Worm (Caenorhabditis elegans) whole organism, L4 larva: ENCODE results near the gene C33B4.2.
A peak's percentile ranks its signal among the peaks of the same experiment; 100 is the strongest.

Experiments used
- F10B5.3 ChIP-seq: sonication (generic microtip); optimal IDR thresholded peaks from 2 replicates; lab custom pipeline; 2016; ENCODE audit warnings: mild to moderate bottlenecking, missing genetic modification characterization, missing compliant biosample characterization
- F26F4.8 ChIP-seq: fragments of 200-800 bp; sonication (Bioruptor generic); conservative IDR thresholded peaks from 2 replicates; pipeline ENCODE4 v1.3.6; 2022; ENCODE audit warnings: missing genetic modification characterization, missing compliant biosample characterization
- F37D6.2 ChIP-seq: sonication (generic microtip); optimal IDR thresholded peaks from 2 replicates; lab custom pipeline; 2016; ENCODE audit warnings: mild to moderate bottlenecking, missing genetic modification characterization, missing compliant biosample characterization
- F44E2.7 ChIP-seq: fragments of 200-800 bp; sonication (Bioruptor generic); IDR thresholded peaks from 2 replicates; pipeline ENCODE4 v2.1.2; 2022; ENCODE audit warnings: missing genetic modification characterization, missing compliant biosample characterization
- F49E8.2 ChIP-seq: sonication (generic microtip); optimal IDR thresholded peaks from 2 replicates; lab custom pipeline; 2016; ENCODE audit warnings: missing compliant biosample characterization, mild to moderate bottlenecking, missing genetic modification characterization, borderline replicate concordance
- R02D3.7 ChIP-seq: fragments of 150-350 bp; sonication (generic microtip); optimal IDR thresholded peaks from 3 replicates; lab custom pipeline; 2014; ENCODE audit warnings: missing biosample characterization, missing genetic modification characterization
- T20F7.1 ChIP-seq: fragments of 200-800 bp; sonication (Bioruptor generic); optimal IDR thresholded peaks from 2 replicates; lab custom pipeline; 2018; ENCODE audit warnings: mild to moderate bottlenecking, missing genetic modification characterization, missing compliant biosample characterization
- T26A8.4 ChIP-seq: fragments of 200-800 bp; sonication (Bioruptor generic); IDR thresholded peaks from 2 replicates; pipeline ENCODE4 v1.3.6; 2022; ENCODE audit warnings: missing genetic modification characterization, missing compliant biosample characterization
- Y105C5A.15 ChIP-seq: fragments of 200-800 bp; sonication (Bioruptor generic); IDR thresholded peaks from 2 replicates; pipeline ENCODE4 v1.3.6; 2022; ENCODE audit warnings: missing genetic modification characterization, missing compliant biosample characterization
- Y5F2A.4 ChIP-seq: fragments of 200-800 bp; sonication (Bioruptor generic); optimal IDR thresholded peaks from 2 replicates; lab custom pipeline; 2018; ENCODE audit warnings: mild to moderate bottlenecking, missing genetic modification characterization, missing compliant biosample characterization
- ZK546.5 ChIP-seq, 2 experiments: sonication (generic microtip); optimal IDR thresholded peaks; 2 replicates each; lab custom pipeline; 2017; ENCODE audit warnings: missing biosample characterization in 2 of 2, missing genetic modification characterization in 2 of 2
- aha-1 ChIP-seq: fragments of 150-350 bp; peaks from one replicate; lab custom pipeline; 2014; ENCODE audit warnings: missing biosample characterization, missing genetic modification characterization
- ama-1 ChIP-seq: fragments of 150-350 bp; optimal IDR thresholded peaks from 2 replicates; lab custom pipeline; 2014; ENCODE audit warnings: inconsistent platforms, mixed read lengths
- arid-1 ChIP-seq: fragments of 200-800 bp; sonication (Bioruptor generic); conservative IDR thresholded peaks from 2 replicates; pipeline ENCODE4 v1.3.6; 2022; ENCODE audit warnings: missing genetic modification reagents, missing genetic modification characterization, missing compliant biosample characterization
- ceh-28 ChIP-seq: fragments of 150-350 bp; optimal IDR thresholded peaks from 2 replicates; lab custom pipeline; 2014; ENCODE audit warnings: missing biosample characterization, missing genetic modification reagents, missing genetic modification characterization
- ceh-32 ChIP-seq: sonication (generic microtip); optimal IDR thresholded peaks from 2 replicates; lab custom pipeline; 2016; ENCODE audit warnings: mild to moderate bottlenecking, missing genetic modification characterization, missing compliant biosample characterization; ENCODE audit not compliant: poor library complexity
- ceh-44 ChIP-seq: fragments of 200-800 bp; sonication (Bioruptor generic); IDR thresholded peaks from 2 replicates; pipeline ENCODE4 v1.3.6; 2022; ENCODE audit warnings: missing genetic modification reagents, missing genetic modification characterization, missing compliant biosample characterization
- ceh-62 ChIP-seq: sonication (generic microtip); optimal IDR thresholded peaks from 2 replicates; lab custom pipeline; 2017; ENCODE audit warnings: missing biosample characterization, missing genetic modification characterization
- cey-2 ChIP-seq: sonication (generic microtip); optimal IDR thresholded peaks from 3 replicates; lab custom pipeline; 2017; ENCODE audit warnings: missing genetic modification characterization, mild to moderate bottlenecking, missing compliant biosample characterization, antibody characterized with exemption, borderline replicate concordance; ENCODE audit not compliant: insufficient read depth
- ctbp-1 ChIP-seq: fragments of 200-800 bp; sonication (Bioruptor generic); IDR thresholded peaks from 2 replicates; pipeline ENCODE4 v1.3.6; 2022; ENCODE audit warnings: missing genetic modification reagents, missing genetic modification characterization, missing compliant biosample characterization
- daf-19 ChIP-seq: fragments of 200-800 bp; sonication (Bioruptor generic); conservative IDR thresholded peaks from 2 replicates; pipeline ENCODE4 v1.3.6; 2022; ENCODE audit warnings: missing genetic modification characterization, missing compliant biosample characterization
- dmd-6 ChIP-seq: fragments of 200-800 bp; sonication (Bioruptor generic); IDR thresholded peaks from 2 replicates; pipeline ENCODE4 v1.3.6; 2022; ENCODE audit warnings: missing genetic modification reagents, missing genetic modification characterization, missing compliant biosample characterization
- dmd-9 ChIP-seq: fragments of 200-800 bp; sonication (Bioruptor generic); IDR thresholded peaks from 2 replicates; pipeline ENCODE4 v1.3.6; 2022; ENCODE audit warnings: missing genetic modification reagents, missing genetic modification characterization, missing compliant biosample characterization
- dpl-1 ChIP-seq: fragments of 150-350 bp; optimal IDR thresholded peaks from 2 replicates; lab custom pipeline; 2014; ENCODE audit warnings: missing biosample characterization, missing genetic modification reagents, missing genetic modification characterization
- fkh-10 ChIP-seq: fragments of 150-350 bp; optimal IDR thresholded peaks from 2 replicates; lab custom pipeline; 2014; ENCODE audit warnings: missing biosample characterization, missing genetic modification reagents, missing genetic modification characterization
- fos-1 ChIP-seq: fragments of 150-350 bp; optimal IDR thresholded peaks from 2 replicates; lab custom pipeline; 2014; ENCODE audit warnings: missing biosample characterization, missing genetic modification characterization
- gei-8 ChIP-seq: fragments of 200-800 bp; sonication (Bioruptor generic); optimal IDR thresholded peaks from 2 replicates; lab custom pipeline; 2018; ENCODE audit warnings: mild to moderate bottlenecking, missing genetic modification characterization, missing compliant biosample characterization
- hif-1 ChIP-seq, 2 experiments: sonication (generic microtip); optimal IDR thresholded peaks; 2 replicates each; lab custom pipeline; 2016 to 2017; ENCODE audit warnings: missing compliant biosample characterization in 2 of 2, missing genetic modification characterization in 2 of 2, missing genetic modification reagents in 2 of 2, missing genotype in 2 of 2, mild to moderate bottlenecking in 1 of 2
- hlh-30 ChIP-seq: sonication (generic microtip); optimal IDR thresholded peaks from 2 replicates; lab custom pipeline; 2017; ENCODE audit warnings: antibody characterized with exemption, mild to moderate bottlenecking, missing genetic modification characterization, missing compliant biosample characterization; ENCODE audit not compliant: insufficient read depth
- lim-7 ChIP-seq: fragments of 200-800 bp; sonication (Bioruptor generic); IDR thresholded peaks from 2 replicates; pipeline ENCODE4 v1.3.6; 2022; ENCODE audit warnings: missing genetic modification characterization, missing compliant biosample characterization
- lin-15B ChIP-seq: fragments of 150-350 bp; sonication (generic microtip); optimal IDR thresholded peaks from 3 replicates; lab custom pipeline; 2014; ENCODE audit warnings: missing biosample characterization, missing genetic modification characterization
- lin-38 ChIP-seq: fragments of 200-800 bp; sonication (Bioruptor generic); IDR thresholded peaks from 2 replicates; pipeline ENCODE4 v1.3.6; 2022; ENCODE audit warnings: missing genetic modification reagents, missing genetic modification characterization, missing compliant biosample characterization
- mep-1 ChIP-seq: fragments of 150-350 bp; sonication (generic microtip); optimal IDR thresholded peaks from 3 replicates; lab custom pipeline; 2014; ENCODE audit warnings: missing biosample characterization, missing genetic modification characterization
- mes-2 ChIP-seq: sonication (generic microtip); optimal IDR thresholded peaks from 2 replicates; lab custom pipeline; 2016; ENCODE audit warnings: missing genotype, mild to moderate bottlenecking, missing genetic modification characterization, missing compliant biosample characterization; ENCODE audit not compliant: poor library complexity, severe bottlenecking
- mxl-2 ChIP-seq: fragments of 200-800 bp; sonication (Bioruptor generic); conservative IDR thresholded peaks from 2 replicates; pipeline ENCODE4 v1.3.6; 2022; ENCODE audit warnings: missing genetic modification reagents, missing genetic modification characterization, missing compliant biosample characterization
- nhr-237 ChIP-seq: sonication (generic microtip); optimal IDR thresholded peaks from 2 replicates; lab custom pipeline; 2017; ENCODE audit warnings: missing biosample characterization, missing genetic modification characterization
- nhr-25 ChIP-seq: sonication (generic microtip); optimal IDR thresholded peaks from 2 replicates; lab custom pipeline; 2017; ENCODE audit warnings: missing genetic modification characterization, mild to moderate bottlenecking, missing compliant biosample characterization, antibody characterized with exemption, moderate library complexity, borderline replicate concordance; ENCODE audit not compliant: insufficient read depth
- nhr-42 ChIP-seq: fragments of 200-800 bp; sonication (Bioruptor generic); IDR thresholded peaks from 2 replicates; pipeline ENCODE4 v1.3.6; 2022; ENCODE audit warnings: missing genetic modification characterization, missing compliant biosample characterization
- nhr-76 ChIP-seq: fragments of 150-350 bp; optimal IDR thresholded peaks from 2 replicates; lab custom pipeline; 2014; ENCODE audit warnings: missing biosample characterization, missing genetic modification characterization
- php-3 ChIP-seq: fragments of 200-800 bp; sonication (Bioruptor generic); IDR thresholded peaks from 2 replicates; pipeline ENCODE4 v1.3.6; 2022; ENCODE audit warnings: missing genetic modification reagents, missing genetic modification characterization, missing compliant biosample characterization
- saeg-2 ChIP-seq: fragments of 200-800 bp; sonication (Bioruptor generic); IDR thresholded peaks from 2 replicates; pipeline ENCODE4 v1.3.6; 2022; ENCODE audit warnings: missing genetic modification reagents, missing genetic modification characterization, missing compliant biosample characterization
- sdz-12 ChIP-seq: fragments of 200-800 bp; sonication (Bioruptor generic); optimal IDR thresholded peaks from 2 replicates; lab custom pipeline; 2018; ENCODE audit warnings: mild to moderate bottlenecking, missing genetic modification characterization, missing compliant biosample characterization
- set-16 ChIP-seq: fragments of 200-800 bp; sonication (Bioruptor generic); IDR thresholded peaks from 2 replicates; pipeline ENCODE4 v1.3.6; 2022; ENCODE audit warnings: missing genetic modification reagents, missing genetic modification characterization, missing compliant biosample characterization
- snpc-1.2 ChIP-seq: fragments of 200-800 bp; sonication (Bioruptor generic); IDR thresholded peaks from 2 replicates; pipeline ENCODE4 v1.3.6; 2022; ENCODE audit warnings: missing genetic modification reagents, missing genetic modification characterization, missing compliant biosample characterization
- spr-1 ChIP-seq: sonication (generic microtip); optimal IDR thresholded peaks from 2 replicates; lab custom pipeline; 2016; ENCODE audit warnings: mild to moderate bottlenecking, missing genetic modification characterization, missing compliant biosample characterization
- tag-97 ChIP-seq: fragments of 200-800 bp; sonication (Bioruptor generic); IDR thresholded peaks from 2 replicates; pipeline ENCODE4 v1.3.6; 2022; ENCODE audit warnings: missing genetic modification characterization, missing compliant biosample characterization
- unc-39 ChIP-seq: sonication (generic microtip); optimal IDR thresholded peaks from 2 replicates; lab custom pipeline; 2017; ENCODE audit warnings: missing biosample characterization, missing genetic modification characterization
- zag-1 ChIP-seq: fragments of 150-350 bp; optimal IDR thresholded peaks from 2 replicates; lab custom pipeline; 2014; ENCODE audit warnings: missing biosample characterization, missing genetic modification characterization
- zfp-2 ChIP-seq: sonication (generic microtip); optimal IDR thresholded peaks from 2 replicates; lab custom pipeline; 2016; ENCODE audit warnings: mild to moderate bottlenecking, missing genetic modification characterization, missing compliant biosample characterization
- ztf-7 ChIP-seq: fragments of 150-350 bp; optimal IDR thresholded peaks from 2 replicates; lab custom pipeline; 2014; ENCODE audit warnings: missing biosample characterization, missing genetic modification characterization

C33B4.2 gene

DNA sequence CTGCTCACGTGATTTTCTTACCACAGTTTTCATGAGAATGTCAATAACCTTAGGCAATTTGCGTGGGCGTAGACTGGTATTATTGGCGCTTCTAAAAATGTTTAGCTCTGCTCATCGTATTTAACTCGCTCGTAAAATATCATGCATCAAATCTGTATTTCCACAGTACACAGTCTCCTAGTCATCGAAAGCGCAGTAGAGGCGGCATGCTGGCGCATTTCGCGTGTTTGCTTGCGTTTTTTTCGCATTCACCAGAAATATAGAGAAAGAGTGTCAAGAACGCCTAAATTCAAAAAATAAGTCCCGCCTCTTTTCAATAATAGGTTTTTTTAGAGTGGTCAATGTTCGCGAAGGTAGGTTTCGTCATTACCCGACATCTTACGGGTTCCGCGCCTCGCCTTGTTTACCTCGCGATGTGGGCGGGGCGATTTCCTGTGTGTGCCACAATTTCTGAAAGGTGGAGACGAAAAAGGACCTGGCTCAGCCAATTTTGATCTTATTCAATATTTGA lies 4.7 kb upstream of the C33B4.2 start:
- TF ChIP-seq zag-1 (tag; lab: Kevin White, UChicago) (no peak), ceh-28 (tag; lab: Kevin White, UChicago) (no peak), mxl-2 (no peak), snpc-1.2 (peak; percentile 86), Y105C5A.15 (GFP tag; lab: Robert Waterston, UW) (peak; percentile 79; the same call in 1 of the 2 replicates), ceh-32 (tag; lab: Kevin White, UChicago) (no peak), F26F4.8 (GFP tag; lab: Robert Waterston, UW) (no peak), mep-1 (tag; lab: Kevin White, UChicago) (peak; percentile 61), hlh-30 (tag; lab: Kevin White, UChicago) (peak; percentile 36), unc-39 (tag; lab: Kevin White, UChicago) (no peak), aha-1 (peak; percentile 82), php-3 (GFP tag; lab: Robert Waterston, UW) (peak; percentile 65), daf-19 (GFP tag; lab: Robert Waterston, UW) (0 out of 2 replicates have a peak, but pooled peaks have one; percentile 56), spr-1 (tag; lab: Kevin White, UChicago) (peak; percentile 76), F49E8.2 (peak; percentile 95), ceh-44 (GFP tag; lab: Robert Waterston, UW) (0 out of 2 replicates have a peak, but pooled peaks have one; percentile 55), gei-8 (GFP tag; lab: Kevin White, UChicago) (peak; percentile 84), dmd-9 (GFP tag; lab: Robert Waterston, UW) (no peak), ama-1 (lab: Kevin White, UChicago) (peak; percentile 98), nhr-25 (no peak), nhr-42 (GFP tag; lab: Robert Waterston, UW) (0 out of 2 replicates have a peak, but pooled peaks have one; percentile 69), T20F7.1 (GFP tag; lab: Kevin White, UChicago) (peak; percentile 63), R02D3.7 (tag; lab: Kevin White, UChicago) (no peak), T26A8.4 (peak; percentile 92), nhr-237 (no peak), dpl-1 (GFP tag; lab: Kevin White, UChicago) (peak; percentile 29), lin-15B (peak; percentile 30), F10B5.3 (tag; lab: Kevin White, UChicago) (peak; percentile 58), mes-2 (tag; lab: Kevin White, UChicago) (peak; percentile 80), ZK546.5 (tag; optimal IDR thresholded peaks at IDR 0.05; lab: Kevin White, UChicago) (no peak), F44E2.7 (GFP tag; lab: Robert Waterston, UW) (peak; percentile 74; the same call in 1 of the 2 replicates), lin-38 (GFP tag; lab: Robert Waterston, UW) (peak; percentile 89), nhr-76 (tag; lab: Kevin White, UChicago) (no peak), zfp-2 (tag; lab: Kevin White, UChicago) (no peak), arid-1 (peak; percentile 81), Y5F2A.4 (GFP tag; lab: Kevin White, UChicago) (no peak), fos-1 (tag; lab: Kevin White, UChicago) (no peak), tag-97 (GFP tag; lab: Robert Waterston, UW) (no peak), hif-1 (tag; optimal IDR thresholded peaks at IDR 0.05; lab: Kevin White, UChicago) (peak in 1 of 2 experiments; percentile 32), ztf-7 (tag; lab: Kevin White, UChicago) (no peak), fkh-10 (GFP tag; lab: Kevin White, UChicago) (no peak), cey-2 (tag; lab: Kevin White, UChicago) (no peak), sdz-12 (GFP tag; lab: Kevin White, UChicago) (no peak), set-16 (GFP tag; lab: Robert Waterston, UW) (no peak), ceh-62 (no peak), dmd-6 (GFP tag; lab: Robert Waterston, UW) (peak; percentile 57), saeg-2 (GFP tag; lab: Robert Waterston, UW) (peak; percentile 69; the same call in 1 of the 2 replicates), lim-7 (GFP tag; lab: Robert Waterston, UW) (no peak; the same call in 1 of the 2 replicates), ctbp-1 (GFP tag; lab: Robert Waterston, UW) (peak; percentile 33; the same call in 1 of the 2 replicates), F37D6.2 (tag; lab: Kevin White, UChicago) (no peak)
